Fruit fly (Drosophila melanogaster): ENCODE results near the gene TTLL1B.

DNA sequence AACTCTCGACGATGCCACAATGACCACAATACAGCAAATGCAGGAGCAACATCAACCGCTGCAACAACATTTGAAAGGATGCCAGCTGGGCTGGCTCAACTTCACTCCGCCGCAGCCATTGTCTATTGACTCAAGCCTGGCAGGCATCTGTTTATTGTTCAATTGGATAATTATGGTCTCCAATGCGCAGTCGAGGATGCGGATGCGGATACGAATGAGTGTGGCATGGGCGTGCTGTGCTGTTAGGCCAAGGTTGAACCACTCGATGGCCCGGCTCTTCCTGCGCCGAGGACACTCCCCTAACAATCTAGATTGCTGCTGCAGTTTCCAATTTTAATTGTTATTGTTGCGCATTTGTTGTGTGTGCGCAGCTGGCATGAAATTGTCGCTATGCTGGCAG, 48.3 kb upstream of the TTLL1B start:
- no peak for TF ChIP-seq fu2 (GFP tag; optimal IDR thresholded peaks at IDR 0.05)
- TF ChIP-seq sens (GFP tag), result no peak
- TF ChIP-seq Dad (GFP tag; optimal IDR thresholded peaks at IDR 0.05), result no peak
- no peak for TF ChIP-seq NFAT (GFP tag; IDR thresholded peaks at IDR 0.05)
- no peak for TF ChIP-seq CG7928 (GFP tag; optimal IDR thresholded peaks at IDR 0.05)
- no peak for TF ChIP-seq esg (GFP tag; conservative IDR thresholded peaks at IDR 0.05)
- no peak for TF ChIP-seq CG10321 (GFP tag; IDR thresholded peaks at IDR 0.05)
- TF ChIP-seq CG1529 (GFP tag; optimal IDR thresholded peaks at IDR 0.05), result no peak
- no peak for TF ChIP-seq Aef1 (GFP tag; IDR thresholded peaks at IDR 0.05)
- no peak for TF ChIP-seq CG11560 (tag; IDR thresholded peaks at IDR 0.05)

Measured in whole organism, embryonic.